Worm (Caenorhabditis elegans) whole organism, L1 larva: Measurements from ENCODE around the gene R05D3.9.

Experiments used
- alr-1 ChIP-seq: fragments of 200-800 bp; sonication (Bioruptor generic); optimal IDR thresholded peaks from 2 replicates; lab custom pipeline; 2018; ENCODE audit warnings: borderline replicate concordance, mild to moderate bottlenecking, missing genetic modification characterization, missing compliant biosample characterization
- ama-1 ChIP-seq: fragments of 150-350 bp; optimal IDR thresholded peaks from 2 replicates; lab custom pipeline; 2014
- blmp-1 ChIP-seq: fragments of 150-350 bp; optimal IDR thresholded peaks from 2 replicates; lab custom pipeline; 2014; ENCODE audit warnings: missing biosample characterization, missing genetic modification characterization
- ceh-8 ChIP-seq: fragments of 200-800 bp; sonication (Bioruptor generic); optimal IDR thresholded peaks from 2 replicates; lab custom pipeline; 2018; ENCODE audit warnings: mild to moderate bottlenecking, missing genetic modification characterization, moderate library complexity, missing compliant biosample characterization
- dsc-1 ChIP-seq: sonication (generic microtip); optimal IDR thresholded peaks from 2 replicates; lab custom pipeline; 2016; ENCODE audit warnings: mild to moderate bottlenecking, missing genetic modification characterization, missing compliant biosample characterization
- efl-1 ChIP-seq, 4 experiments: fragments of 150-350 bp; optimal IDR thresholded peaks in 3 of 4; peaks in 1 of 4; 1 replicate in 1 of 4; 2 replicates in 3 of 4; lab custom pipeline; 2014; ENCODE audit warnings: missing biosample characterization in 2 of 4, missing genetic modification characterization in 2 of 4, missing genetic modification reagents in 2 of 4
- efl-3 ChIP-seq: fragments of 200-800 bp; sonication (Bioruptor generic); optimal IDR thresholded peaks from 2 replicates; lab custom pipeline; 2018; ENCODE audit warnings: mild to moderate bottlenecking, missing genetic modification characterization, missing compliant biosample characterization
- elt-2 ChIP-seq: sonication (generic microtip); optimal IDR thresholded peaks from 2 replicates; lab custom pipeline; 2016; ENCODE audit warnings: missing genetic modification characterization, mild to moderate bottlenecking, inconsistent platforms, missing compliant biosample characterization, missing genetic modification reagents
- elt-3 ChIP-seq, 6 experiments: fragments of 150-350 bp in 1 of 6; sonication (generic microtip); optimal IDR thresholded peaks; 2 replicates each; lab custom pipeline; 2017 to 2018; ENCODE audit warnings: missing biosample characterization in 6 of 6, missing genetic modification characterization in 6 of 6, inconsistent platforms in 1 of 6
- fkh-10 ChIP-seq: sonication (generic microtip); optimal IDR thresholded peaks from 2 replicates; lab custom pipeline; 2017; ENCODE audit warnings: missing biosample characterization, missing genetic modification reagents, missing genetic modification characterization
- fkh-4 ChIP-seq: sonication (generic microtip); optimal IDR thresholded peaks from 2 replicates; lab custom pipeline; 2016; ENCODE audit warnings: missing compliant biosample characterization, missing genetic modification characterization, borderline replicate concordance
- fkh-8 ChIP-seq: sonication (generic microtip); optimal IDR thresholded peaks from 2 replicates; lab custom pipeline; 2016; ENCODE audit warnings: mild to moderate bottlenecking, missing genetic modification characterization, missing compliant biosample characterization
- fos-1 ChIP-seq: fragments of 150-350 bp; optimal IDR thresholded peaks from 2 replicates; lab custom pipeline; 2014; ENCODE audit warnings: missing biosample characterization, missing genetic modification characterization
- hpl-2 ChIP-seq: fragments of 150-350 bp; optimal IDR thresholded peaks from 2 replicates; lab custom pipeline; 2014; ENCODE audit warnings: missing biosample characterization, missing genetic modification reagents, missing genetic modification characterization
- irx-1 ChIP-seq: sonication (generic microtip); optimal IDR thresholded peaks from 2 replicates; lab custom pipeline; 2016; ENCODE audit warnings: missing genetic modification characterization, missing compliant biosample characterization
- isw-1 ChIP-seq: fragments of 200-800 bp; sonication (Bioruptor generic); IDR thresholded peaks from 2 replicates; pipeline ENCODE4 v1.3.6; 2022; ENCODE audit warnings: missing genetic modification characterization, missing compliant biosample characterization
- lin-13 ChIP-seq: fragments of 150-350 bp; optimal IDR thresholded peaks from 2 replicates; lab custom pipeline; 2014; ENCODE audit warnings: missing biosample characterization, missing genetic modification reagents, missing genetic modification characterization
- lin-15B ChIP-seq: fragments of 150-350 bp; sonication (generic microtip); optimal IDR thresholded peaks from 3 replicates; lab custom pipeline; 2014; ENCODE audit warnings: missing biosample characterization, missing genetic modification characterization
- lin-39 ChIP-seq: fragments of 150-350 bp; optimal IDR thresholded peaks from 2 replicates; lab custom pipeline; 2014; ENCODE audit warnings: missing biosample characterization, missing genetic modification reagents, missing genetic modification characterization
- lir-3 ChIP-seq: sonication (generic microtip); optimal IDR thresholded peaks from 2 replicates; lab custom pipeline; 2016; ENCODE audit warnings: mild to moderate bottlenecking, missing genetic modification characterization, moderate library complexity, missing compliant biosample characterization; ENCODE audit not compliant: poor library complexity
- lsy-2 ChIP-seq, 2 experiments: fragments of 150-350 bp; optimal IDR thresholded peaks; 2 replicates each; lab custom pipeline; 2014; ENCODE audit warnings: missing biosample characterization in 2 of 2, missing genetic modification characterization in 2 of 2
- mdl-1 ChIP-seq, 2 experiments: fragments of 150-350 bp; optimal IDR thresholded peaks; 2 replicates each; lab custom pipeline; 2014 to 2017; ENCODE audit warnings: missing biosample characterization in 2 of 2, missing genetic modification characterization in 2 of 2, inconsistent platforms in 1 of 2
- mep-1 ChIP-seq: fragments of 150-350 bp; optimal IDR thresholded peaks from 2 replicates; lab custom pipeline; 2014; ENCODE audit warnings: missing biosample characterization, missing genetic modification characterization
- nhr-11 ChIP-seq: fragments of 150-350 bp; optimal IDR thresholded peaks from 2 replicates; lab custom pipeline; 2014; ENCODE audit warnings: missing biosample characterization, missing genetic modification characterization
- nhr-12 ChIP-seq: sonication (generic microtip); optimal IDR thresholded peaks from 2 replicates; lab custom pipeline; 2017; ENCODE audit warnings: missing biosample characterization, missing genetic modification characterization
- nhr-237 ChIP-seq: fragments of 150-350 bp; optimal IDR thresholded peaks from 2 replicates; lab custom pipeline; 2014; ENCODE audit warnings: missing biosample characterization, missing genetic modification characterization
- nhr-71 ChIP-seq: sonication (generic microtip); optimal IDR thresholded peaks from 2 replicates; lab custom pipeline; 2016; ENCODE audit warnings: mild to moderate bottlenecking, missing genetic modification characterization, moderate library complexity, missing compliant biosample characterization
- nhr-76 ChIP-seq: sonication (generic microtip); optimal IDR thresholded peaks from 2 replicates; lab custom pipeline; 2017; ENCODE audit warnings: missing biosample characterization, missing genetic modification characterization
- nhr-77 ChIP-seq: fragments of 150-350 bp; optimal IDR thresholded peaks from 2 replicates; lab custom pipeline; 2014; ENCODE audit warnings: missing biosample characterization, missing genetic modification characterization
- nhr-85 ChIP-seq: sonication (generic microtip); peaks from one replicate; lab custom pipeline; 2016; ENCODE audit warnings: missing genetic modification characterization, inconsistent platforms, missing compliant biosample characterization
- pax-3 ChIP-seq: fragments of 200-800 bp; sonication (Bioruptor generic); optimal IDR thresholded peaks from 2 replicates; lab custom pipeline; 2018; ENCODE audit warnings: mild to moderate bottlenecking, missing genetic modification characterization, moderate library complexity, missing compliant biosample characterization
- skn-1 ChIP-seq: fragments of 150-350 bp; optimal IDR thresholded peaks from 2 replicates; lab custom pipeline; 2014; ENCODE audit warnings: missing biosample characterization, missing genetic modification characterization
- snpc-4 ChIP-seq: fragments of 150-350 bp; optimal IDR thresholded peaks from 2 replicates; lab custom pipeline; 2014; ENCODE audit warnings: missing biosample characterization, missing genetic modification characterization
- snu-23 ChIP-seq: sonication (generic microtip); optimal IDR thresholded peaks from 2 replicates; lab custom pipeline; 2016; ENCODE audit warnings: missing genetic modification characterization, missing compliant biosample characterization
- sox-4 ChIP-seq: sonication (generic microtip); optimal IDR thresholded peaks from 2 replicates; lab custom pipeline; 2016; ENCODE audit warnings: missing genetic modification characterization, missing compliant biosample characterization
- unc-86 ChIP-seq: sonication (generic microtip); optimal IDR thresholded peaks from 2 replicates; lab custom pipeline; 2016; ENCODE audit warnings: missing genetic modification characterization, missing compliant biosample characterization

Gene R05D3.9

ce11 chrIII:8380645-8381044, 12.1 kb upstream of the R05D3.9 start, which contains the start of gene R05D3.12:
Gene R05D3.12 (plus strand): TSS chrIII:8380945.
- TF ChIP-seq unc-86 (tag; lab: Kevin White, UChicago) (no peak), nhr-237 (tag; lab: Kevin White, UChicago) (no peak), sox-4 (no peak), lir-3 (tag; lab: Kevin White, UChicago) (no peak), lin-15B (no peak), fkh-10 (GFP tag; lab: Kevin White, UChicago) (no peak), snu-23 (GFP tag; lab: Kevin White, UChicago) (no peak), irx-1 (tag; lab: Kevin White, UChicago) (no peak), nhr-76 (tag; lab: Kevin White, UChicago) (no peak), blmp-1 (tag; lab: Kevin White, UChicago) (no peak), lin-39 (tag; lab: Kevin White, UChicago) (no peak), alr-1 (no peak), lsy-2 (tag; optimal IDR thresholded peaks at IDR 0.05; lab: Kevin White, UChicago) (no peak), ama-1 (lab: Kevin White, UChicago) (no peak), nhr-77 (tag; lab: Kevin White, UChicago) (no peak), snpc-4 (tag; lab: Kevin White, UChicago) (no peak), pax-3 (tag; lab: Kevin White, UChicago) (no peak), elt-2 (tag; lab: Kevin White, UChicago) (no peak), skn-1 (tag; lab: Kevin White, UChicago) (no peak), ceh-8 (GFP tag; lab: Kevin White, UChicago) (no peak)

- TF ChIP-seq nhr-12 (tag; lab: Kevin White, UChicago) (no peak), lin-13 (GFP tag; lab: Kevin White, UChicago) (no peak), fos-1 (tag; lab: Kevin White, UChicago) (no peak), efl-1 (optimal IDR thresholded peaks at IDR 0.05; lab: Kevin White, UChicago) (no peak), efl-1 (GFP tag; optimal IDR thresholded peaks at IDR 0.05 in 1 of 2; lab: Kevin White, UChicago) (peak in 1 of 2 experiments; percentile 26)
These were observed 6.5 kb upstream of the R05D3.9 start, which contains the start of gene met-2 for ce11 chrIII:8375000-8375399. Gene met-2 (plus strand): TSS chrIII:8375300.

- TF ChIP-seq ama-1 (lab: Kevin White, UChicago) (no peak), elt-3 (tag; optimal IDR thresholded peaks at IDR 0.05; lab: Kevin White, UChicago) (no peak), efl-1 (optimal IDR thresholded peaks at IDR 0.05; lab: Kevin White, UChicago) (no peak), efl-1 (GFP tag; optimal IDR thresholded peaks at IDR 0.05 in 1 of 2; lab: Kevin White, UChicago) (peak in 1 of 2 experiments; percentile 46), efl-3 (GFP tag; lab: Kevin White, UChicago) (no peak), isw-1 (GFP tag; lab: Robert Waterston, UW) (no peak), blmp-1 (tag; lab: Kevin White, UChicago) (peak; percentile 25), hpl-2 (GFP tag; lab: Kevin White, UChicago) (no peak), irx-1 (tag; lab: Kevin White, UChicago) (no peak), mdl-1 (tag; optimal IDR thresholded peaks at IDR 0.05; lab: Kevin White, UChicago) (no peak), mep-1 (tag; lab: Kevin White, UChicago) (no peak), lin-13 (GFP tag; lab: Kevin White, UChicago) (no peak), fkh-8 (tag; lab: Kevin White, UChicago) (no peak), fkh-4 (tag; lab: Kevin White, UChicago) (peak; percentile 58), nhr-71 (tag; lab: Kevin White, UChicago) (no peak), lin-39 (tag; lab: Kevin White, UChicago) (no peak), dsc-1 (tag; lab: Kevin White, UChicago) (peak; percentile 93), nhr-11 (tag; lab: Kevin White, UChicago) (no peak), nhr-85 (tag; lab: Kevin White, UChicago) (peak; percentile 13)
These were observed 3.2 kb upstream of the R05D3.9 start, which contains the start of gene lmbr-1 for ce11 chrIII:8371595-8372305. Gene lmbr-1 (plus strand): TSS chrIII:8372255.
